Fruit fly (Drosophila melanogaster): ENCODE measurements around the gene MED30.
A peak's percentile ranks its signal among the peaks of the same experiment; 100 is the strongest.

MED30 gene

dm6 chr3L:680258-680657 lies 26.4 kb upstream of the MED30 start, which contains the start of gene CG17129 (continued):
- no peak for TF ChIP-seq Nf-YA (GFP tag; IDR thresholded peaks at IDR 0.05)
- TF ChIP-seq CG11456 (GFP tag; IDR thresholded peaks at IDR 0.05) = peak; percentile 74
- TF ChIP-seq ab (GFP tag; optimal IDR thresholded peaks at IDR 0.05) = no peak
- TF ChIP-seq Rx (GFP tag; IDR thresholded peaks at IDR 0.05) = peak; percentile 53
- TF ChIP-seq HLH54F (GFP tag; optimal IDR thresholded peaks at IDR 0.05) = peak; percentile 76
- TF ChIP-seq CG30403 (GFP tag; optimal IDR thresholded peaks at IDR 0.05) = peak; percentile 85
- TF ChIP-seq CG11504 (tag; optimal IDR thresholded peaks at IDR 0.05) = peak; percentile 82
- peak; percentile 64 to 81 for TF ChIP-seq chif (GFP tag; optimal IDR thresholded peaks at IDR 0.05)
- peak; percentile 39 for TF ChIP-seq CG12071 (GFP tag; optimal IDR thresholded peaks at IDR 0.05)
- TF ChIP-seq HmgD (GFP tag; optimal IDR thresholded peaks at IDR 0.05) = peak; percentile 6
- peak; percentile 73 for TF ChIP-seq ttk (GFP tag; IDR thresholded peaks at IDR 0.05)
- TF ChIP-seq toy (GFP tag; IDR thresholded peaks at IDR 0.05) = no peak
- TF ChIP-seq Pdp1 (GFP tag; optimal IDR thresholded peaks at IDR 0.05) = peak in 1 of 2 experiments; percentile 85
- peak; percentile 81 for TF ChIP-seq sisA (GFP tag; IDR thresholded peaks at IDR 0.05)
- TF ChIP-seq Chrac-16 (GFP tag; optimal IDR thresholded peaks at IDR 0.05) = peak; percentile 64
- TF ChIP-seq dati (GFP tag; IDR thresholded peaks at IDR 0.05) = no peak
- peak; percentile 84 for TF ChIP-seq CG6689 (GFP tag; IDR thresholded peaks at IDR 0.05)
- no peak for TF ChIP-seq CG6254 (GFP tag; optimal IDR thresholded peaks at IDR 0.05)
- peak; percentile 83 for TF ChIP-seq CG15696 (tag; optimal IDR thresholded peaks at IDR 0.05)
- TF ChIP-seq HLHmδ (GFP tag; optimal IDR thresholded peaks at IDR 0.05) = no peak
- TF ChIP-seq en (GFP tag; optimal IDR thresholded peaks at IDR 0.05) = peak; percentile 50
- TF ChIP-seq NFAT (GFP tag; IDR thresholded peaks at IDR 0.05) = peak; percentile 64
- peak; percentile 73 for TF ChIP-seq CG4820 (GFP tag; optimal IDR thresholded peaks at IDR 0.05)
- peak; percentile 72 for TF ChIP-seq ranshi (GFP tag; IDR thresholded peaks at IDR 0.05)
- TF ChIP-seq ATbp (GFP tag; optimal IDR thresholded peaks at IDR 0.05) = peak; percentile 43
- peak; percentile 75 for TF ChIP-seq fu2 (GFP tag; optimal IDR thresholded peaks at IDR 0.05)
- TF ChIP-seq CG34422 (GFP tag; IDR thresholded peaks at IDR 0.05) = peak; percentile 69; the same call in 2 of the 3 replicates
- TF ChIP-seq Sox100B (GFP tag; optimal IDR thresholded peaks at IDR 0.05) = peak; percentile 61
- TF ChIP-seq CG7839 (tag; optimal IDR thresholded peaks at IDR 0.05) = peak; percentile 65
- peak; percentile 7; the same call in 1 of the 2 replicates for TF ChIP-seq Drgx (GFP tag; IDR thresholded peaks at IDR 0.05)
- TF ChIP-seq her (GFP tag; optimal IDR thresholded peaks at IDR 0.05) = peak; percentile 75
- peak; percentile 53 for TF ChIP-seq tap (tag; optimal IDR thresholded peaks at IDR 0.05)
- no peak for TF ChIP-seq CG10274 (GFP tag; optimal IDR thresholded peaks at IDR 0.05)
- no peak for TF ChIP-seq jigr1 (GFP tag; IDR thresholded peaks at IDR 0.05)
- no peak for TF ChIP-seq eve (GFP tag; optimal IDR thresholded peaks at IDR 0.05)
- 0 out of 3 replicates have a peak, but pooled peaks have one; percentile 45 for TF ChIP-seq otp (GFP tag; IDR thresholded peaks at IDR 0.05)
- peak in 1 of 2 experiments; percentile 34 for TF ChIP-seq insv (GFP tag; optimal IDR thresholded peaks at IDR 0.05)
- no peak for TF ChIP-seq CG15073 (GFP tag; optimal IDR thresholded peaks at IDR 0.05)
- peak; percentile 90 for TF ChIP-seq ewg (GFP tag; optimal IDR thresholded peaks at IDR 0.05)
- TF ChIP-seq CG12744 (GFP tag; optimal IDR thresholded peaks at IDR 0.05) = peak; percentile 61
- TF ChIP-seq CG33213 (GFP tag; optimal IDR thresholded peaks at IDR 0.05) = peak; percentile 66
- TF ChIP-seq D19A (tag; optimal IDR thresholded peaks at IDR 0.05) = peak; percentile 40
- TF ChIP-seq tgo (GFP tag; IDR thresholded peaks at IDR 0.05) = peak; percentile 74
- peak; percentile 14 for TF ChIP-seq CG6683 (GFP tag; optimal IDR thresholded peaks at IDR 0.05)
- TF ChIP-seq Dad (GFP tag; optimal IDR thresholded peaks at IDR 0.05) = peak; percentile 83
- peak; percentile 54 for TF ChIP-seq Bdp1 (GFP tag; optimal IDR thresholded peaks at IDR 0.05)
- peak; percentile 90 for TF ChIP-seq CG14441 (GFP tag; IDR thresholded peaks at IDR 0.05)
- TF ChIP-seq CG8089 (GFP tag; optimal IDR thresholded peaks at IDR 0.05) = peak; percentile 75
- peak; percentile 77 for TF ChIP-seq CG17359 (tag; optimal IDR thresholded peaks at IDR 0.05)
- peak; percentile 58 for TF ChIP-seq CG17385 (GFP tag; optimal IDR thresholded peaks at IDR 0.05)
- peak; percentile 96 for TF ChIP-seq Sry-δ (GFP tag; optimal IDR thresholded peaks at IDR 0.05)
- no peak for TF ChIP-seq ems (GFP tag; optimal IDR thresholded peaks at IDR 0.05)

Measured in whole organism, embryonic.